Fruit fly (Drosophila melanogaster) whole organism, embryonic: Measurements from ENCODE around the gene InR.

Source experiments
- CG10431 ChIP-seq: fragments of 200-800 bp; sonication (Bioruptor generic); optimal IDR thresholded peaks from 3 replicates; lab custom pipeline; 2018; ENCODE audit warnings: missing biosample characterization, mild to moderate bottlenecking, missing genetic modification characterization
- CG11085 ChIP-seq: fragments of 200-800 bp; sonication (Bioruptor generic); IDR thresholded peaks from 2 replicates; pipeline ENCODE4 v1.3.6; 2022; ENCODE audit warnings: missing biosample characterization, missing genetic modification characterization
- CG11247 ChIP-seq: fragments of 200-800 bp; sonication (Bioruptor generic); IDR thresholded peaks from 2 replicates; pipeline ENCODE4 v1.3.6; 2022; ENCODE audit warnings: missing biosample characterization, missing genetic modification characterization
- CG12236 ChIP-seq: fragments of 200-800 bp; sonication (Bioruptor generic); optimal IDR thresholded peaks from 2 replicates; lab custom pipeline; 2016; ENCODE audit warnings: missing biosample characterization, missing genetic modification characterization
- CG13287 ChIP-seq: fragments of 200-800 bp; sonication (Bioruptor generic); IDR thresholded peaks from 2 replicates; pipeline ENCODE4 v1.3.6; 2022; ENCODE audit warnings: missing biosample characterization, missing genetic modification characterization; ENCODE audit not compliant: partially characterized antibody
- CG15479 ChIP-seq: fragments of 200-800 bp; sonication (Bioruptor generic); optimal IDR thresholded peaks from 3 replicates; lab custom pipeline; 2019; ENCODE audit warnings: missing biosample characterization, mild to moderate bottlenecking, missing genetic modification characterization, moderate library complexity
- CG1602 ChIP-seq: fragments of 200-800 bp; sonication (Bioruptor generic); optimal IDR thresholded peaks from 3 replicates; lab custom pipeline; 2016; ENCODE audit warnings: missing biosample characterization, missing genetic modification characterization
- CG17612 ChIP-seq: fragments of 200-800 bp; sonication (Bioruptor generic); IDR thresholded peaks from 2 replicates; pipeline ENCODE4 v1.3.6; 2022; ENCODE audit warnings: missing biosample characterization, missing genetic modification characterization
- CG1832 ChIP-seq: fragments of 200-800 bp; sonication (Bioruptor generic); optimal IDR thresholded peaks from 2 replicates; lab custom pipeline; 2017; ENCODE audit warnings: missing biosample characterization, mild to moderate bottlenecking, missing genetic modification characterization, inconsistent platforms
- CG2116 ChIP-seq: fragments of 200-800 bp; sonication (Bioruptor generic); optimal IDR thresholded peaks from 3 replicates; lab custom pipeline; 2018; ENCODE audit warnings: missing biosample characterization, mild to moderate bottlenecking, missing genetic modification characterization
- CG2202 ChIP-seq: fragments of 200-800 bp; sonication (Bioruptor generic); optimal IDR thresholded peaks from 2 replicates; lab custom pipeline; 2018; ENCODE audit warnings: missing biosample characterization, mild to moderate bottlenecking, missing genetic modification characterization
- CG30020 ChIP-seq: fragments of 200-800 bp; optimal IDR thresholded peaks from 2 replicates; lab custom pipeline; 2019; ENCODE audit warnings: missing biosample characterization, mild to moderate bottlenecking, missing genetic modification characterization, moderate library complexity
- CG31388 ChIP-seq: fragments of 200-800 bp; sonication (Bioruptor generic); optimal IDR thresholded peaks from 2 replicates; lab custom pipeline; 2016; ENCODE audit warnings: missing biosample characterization, missing genetic modification characterization
- CG32532 ChIP-seq: fragments of 200-800 bp; sonication (Bioruptor generic); IDR thresholded peaks from 2 replicates; pipeline ENCODE4 v1.3.6; 2022; ENCODE audit warnings: missing biosample characterization, missing genetic modification characterization
- CG34376 ChIP-seq: fragments of 200-800 bp; sonication (Bioruptor generic); optimal IDR thresholded peaks from 2 replicates; lab custom pipeline; 2018; ENCODE audit warnings: missing biosample characterization, mild to moderate bottlenecking, missing genetic modification characterization
- CG7372 ChIP-seq: fragments of 200-800 bp; sonication (Bioruptor generic); IDR thresholded peaks from 2 replicates; pipeline ENCODE4 v1.3.6; 2022; ENCODE audit warnings: missing biosample characterization, missing genetic modification characterization
- CG7928 ChIP-seq: fragments of 200-800 bp; sonication (Bioruptor generic); optimal IDR thresholded peaks from 2 replicates; lab custom pipeline; 2017; ENCODE audit warnings: missing biosample characterization, mild to moderate bottlenecking, missing genetic modification characterization
- CG8089 ChIP-seq: fragments of 200-800 bp; sonication (Bioruptor generic); optimal IDR thresholded peaks from 3 replicates; lab custom pipeline; 2016; ENCODE audit warnings: missing biosample characterization, missing genetic modification characterization
- Chrac-16 ChIP-seq: fragments of 200-800 bp; sonication (Bioruptor generic); optimal IDR thresholded peaks from 3 replicates; lab custom pipeline; 2016; ENCODE audit warnings: missing biosample characterization, missing genetic modification characterization
- CkIIα-i1 ChIP-seq: fragments of 200-800 bp; sonication (Bioruptor generic); IDR thresholded peaks from 2 replicates; pipeline ENCODE4 v1.3.6; 2022; ENCODE audit warnings: missing biosample characterization, missing genetic modification characterization
- D19B ChIP-seq: fragments of 200-800 bp; sonication (Bioruptor generic); optimal IDR thresholded peaks from 2 replicates; lab custom pipeline; 2017; ENCODE audit warnings: missing biosample characterization, mild to moderate bottlenecking, missing genetic modification characterization
- Dfd ChIP-seq, 2 experiments: fragments of >200 bp; optimal IDR thresholded peaks; 2 replicates each; lab custom pipeline; 2017; ENCODE audit warnings: missing biosample characterization in 2 of 2, missing genetic modification characterization in 2 of 2
- E2f2 ChIP-seq: fragments of 200-800 bp; sonication (Bioruptor generic); IDR thresholded peaks from 2 replicates; pipeline ENCODE4 v1.3.6; 2022; ENCODE audit warnings: missing biosample characterization, missing genetic modification characterization
- Fer3 ChIP-seq: fragments of 200-800 bp; sonication (Bioruptor generic); optimal IDR thresholded peaks from 2 replicates; lab custom pipeline; 2018; ENCODE audit warnings: missing biosample characterization, mild to moderate bottlenecking, missing genetic modification characterization, moderate library complexity
- Gsc ChIP-seq: fragments of 200-800 bp; sonication (Bioruptor generic); IDR thresholded peaks from 2 replicates; pipeline ENCODE4 v1.3.6; 2022; ENCODE audit warnings: missing biosample characterization, missing genetic modification characterization
- H2.0 ChIP-seq: fragments of 200-800 bp; sonication (Bioruptor generic); IDR thresholded peaks from 2 replicates; pipeline ENCODE4 v1.3.6; 2022; ENCODE audit warnings: missing biosample characterization, missing genetic modification characterization
- HmgZ ChIP-seq: fragments of 200-800 bp; sonication (Bioruptor generic); optimal IDR thresholded peaks from 2 replicates; lab custom pipeline; 2018; ENCODE audit warnings: missing biosample characterization, mild to moderate bottlenecking, missing genetic modification characterization
- Hr51 ChIP-seq, 2 experiments: fragments of 200-800 bp; sonication (Bioruptor generic); optimal IDR thresholded peaks; 2 replicates in 1 of 2; 3 replicates in 1 of 2; lab custom pipeline; 2016 to 2018; ENCODE audit warnings: missing biosample characterization in 2 of 2, missing genetic modification characterization in 2 of 2, mild to moderate bottlenecking in 1 of 2, moderate library complexity in 1 of 2
- MTF-1 ChIP-seq: fragments of 200-800 bp; sonication (Bioruptor generic); optimal IDR thresholded peaks from 2 replicates; lab custom pipeline; 2018; ENCODE audit warnings: missing biosample characterization, mild to moderate bottlenecking, missing genetic modification characterization, borderline replicate concordance
- NC2β ChIP-seq: fragments of 200-800 bp; sonication (Bioruptor generic); optimal IDR thresholded peaks from 2 replicates; lab custom pipeline; 2016; ENCODE audit warnings: missing biosample characterization, missing genetic modification characterization
- Stat92E ChIP-seq, 3 experiments: fragments of >200 bp in 2 of 3; fragments of 200-800 bp in 1 of 3; sonication (Bioruptor generic) in 1 of 3; optimal IDR thresholded peaks; 2 replicates each; lab custom pipeline; 2017 to 2019; ENCODE audit warnings: missing biosample characterization in 3 of 3, missing genetic modification characterization in 3 of 3, mild to moderate bottlenecking in 1 of 3, moderate library complexity in 1 of 3
- Xrp1 ChIP-seq: fragments of 200-800 bp; sonication (Bioruptor generic); IDR thresholded peaks from 2 replicates; pipeline ENCODE4 v1.3.6; 2022; ENCODE audit warnings: missing biosample characterization, missing genetic modification characterization
- abd-A ChIP-seq: fragments of 200-800 bp; sonication (Bioruptor generic); optimal IDR thresholded peaks from 3 replicates; lab custom pipeline; 2019; ENCODE audit warnings: missing biosample characterization, mild to moderate bottlenecking, missing genetic modification characterization, moderate library complexity
- ac ChIP-seq: fragments of 200-800 bp; sonication (Bioruptor generic); optimal IDR thresholded peaks from 3 replicates; lab custom pipeline; 2017; ENCODE audit warnings: missing biosample characterization, mild to moderate bottlenecking, missing genetic modification characterization
- bab2 ChIP-seq: fragments of 200-800 bp; sonication (Bioruptor generic); optimal IDR thresholded peaks from 2 replicates; lab custom pipeline; 2016; ENCODE audit warnings: missing biosample characterization, missing genetic modification characterization
- bcd ChIP-seq: fragments of 200-800 bp; sonication (Bioruptor generic); optimal IDR thresholded peaks from 2 replicates; lab custom pipeline; 2017; ENCODE audit warnings: missing biosample characterization, mild to moderate bottlenecking, missing genetic modification characterization
- br ChIP-seq: fragments of >200 bp; optimal IDR thresholded peaks from 2 replicates; lab custom pipeline; 2017
- cad ChIP-seq: fragments of >200 bp; optimal IDR thresholded peaks from 2 replicates; lab custom pipeline; 2017; ENCODE audit warnings: missing biosample characterization, missing genetic modification characterization
- caup ChIP-seq: fragments of 200-800 bp; sonication (Bioruptor generic); optimal IDR thresholded peaks from 3 replicates; lab custom pipeline; 2017; ENCODE audit warnings: missing biosample characterization, mild to moderate bottlenecking, missing genetic modification characterization, moderate library complexity; ENCODE audit not compliant: severe bottlenecking
- fd3F ChIP-seq: fragments of 200-800 bp; sonication (Bioruptor generic); optimal IDR thresholded peaks from 2 replicates; lab custom pipeline; 2018; ENCODE audit warnings: missing biosample characterization, mild to moderate bottlenecking, missing genetic modification characterization, moderate library complexity
- ftz-f1 ChIP-seq: fragments of 200-800 bp; sonication (Bioruptor generic); optimal IDR thresholded peaks from 2 replicates; lab custom pipeline; 2016; ENCODE audit warnings: missing biosample characterization, missing genetic modification characterization
- ham ChIP-seq: fragments of 200-800 bp; sonication (Bioruptor generic); IDR thresholded peaks from 2 replicates; pipeline ENCODE4 v1.3.6; 2022; ENCODE audit warnings: missing biosample characterization, missing genetic modification characterization
- luna ChIP-seq: fragments of 200-800 bp; sonication (Bioruptor generic); optimal IDR thresholded peaks from 2 replicates; lab custom pipeline; 2016; ENCODE audit warnings: missing biosample characterization, missing genetic modification characterization
- mld ChIP-seq: fragments of 200-800 bp; sonication (Bioruptor generic); IDR thresholded peaks from 3 replicates; pipeline ENCODE4 v1.3.6; 2022; ENCODE audit warnings: missing biosample characterization, missing genetic modification characterization; ENCODE audit not compliant: partially characterized antibody
- org-1 ChIP-seq: fragments of 200-800 bp; sonication (Bioruptor generic); optimal IDR thresholded peaks from 2 replicates; lab custom pipeline; 2017; ENCODE audit warnings: missing biosample characterization, missing genetic modification characterization
- pros ChIP-seq: fragments of 200-800 bp; sonication (Bioruptor generic); optimal IDR thresholded peaks from 3 replicates; lab custom pipeline; 2019; ENCODE audit warnings: missing biosample characterization, mild to moderate bottlenecking, missing genetic modification characterization, moderate library complexity
- run ChIP-seq: fragments of 200-800 bp; sonication (Bioruptor generic); optimal IDR thresholded peaks from 3 replicates; lab custom pipeline; 2018; ENCODE audit warnings: missing biosample characterization, mild to moderate bottlenecking, missing genetic modification characterization
- twi ChIP-seq: fragments of 200-800 bp; optimal IDR thresholded peaks from 2 replicates; lab custom pipeline; 2019; ENCODE audit warnings: missing biosample characterization, mild to moderate bottlenecking, missing genetic modification characterization, moderate library complexity
- tx ChIP-seq: fragments of 200-800 bp; sonication (Bioruptor generic); optimal IDR thresholded peaks from 2 replicates; lab custom pipeline; 2016; ENCODE audit warnings: missing biosample characterization, missing genetic modification characterization

Gene InR

DNA sequence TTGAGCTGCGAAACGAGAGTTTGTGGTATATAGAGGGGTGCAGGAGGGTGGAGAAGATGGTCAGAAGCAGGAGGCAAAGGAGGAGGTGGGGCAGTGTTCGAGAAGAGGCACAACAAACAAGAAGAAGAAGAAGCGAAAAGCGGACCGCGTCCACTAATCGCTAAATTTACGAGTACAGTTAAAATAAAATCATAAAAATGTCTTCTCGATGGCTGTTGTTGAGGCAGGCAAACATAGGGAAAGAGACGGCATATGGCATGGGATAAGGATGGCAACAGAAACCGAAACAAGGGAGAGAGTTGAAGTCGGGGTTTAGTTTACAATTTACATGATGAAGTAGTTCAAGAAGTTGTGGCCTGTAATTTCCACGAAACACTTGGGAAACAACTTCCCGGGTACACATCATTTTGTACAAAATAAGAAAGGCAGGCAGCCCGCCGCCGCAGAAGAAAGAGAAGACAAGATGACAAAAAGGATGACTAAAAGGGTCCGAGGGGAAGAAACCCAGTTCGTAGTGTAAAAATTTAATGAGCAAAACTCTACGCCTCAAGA is 7.4 kb downstream of the InR start (continued):
- TF ChIP-seq CG34376 (GFP tag; lab: Kevin White, UChicago) (no peak), CkIIα-i1 (GFP tag; lab: Robert Waterston, UW) (no peak), MTF-1 (GFP tag; lab: Kevin White, UChicago) (no peak), Hr51 (GFP tag; optimal IDR thresholded peaks at IDR 0.05; lab: Kevin White, UChicago) (no peak), ftz-f1 (GFP tag; lab: Kevin White, UChicago) (no peak), CG10431 (GFP tag; lab: Kevin White, UChicago) (peak; percentile 64), tx (GFP tag; lab: Kevin White, UChicago) (no peak), NC2β (GFP tag; lab: Kevin White, UChicago) (no peak), CG2202 (tag; lab: Kevin White, UChicago) (no peak), bcd (GFP tag; lab: Kevin White, UChicago) (no peak), Chrac-16 (GFP tag; lab: Kevin White, UChicago) (no peak), Stat92E (GFP tag; optimal IDR thresholded peaks at IDR 0.05; lab: Kevin White, UChicago) (peak in 1 of 3 experiments; percentile 19), bab2 (no peak), Fer3 (tag; lab: Kevin White, UChicago) (no peak), CG17612 (GFP tag; lab: Robert Waterston, UW) (no peak), CG32532 (GFP tag; lab: Robert Waterston, UW) (no peak), D19B (GFP tag; lab: Kevin White, UChicago) (no peak), caup (GFP tag; lab: Kevin White, UChicago) (no peak), org-1 (GFP tag; lab: Kevin White, UChicago) (no peak), CG1832 (GFP tag; lab: Kevin White, UChicago) (peak; percentile 54), br (lab: Kevin White, UChicago) (no peak), CG12236 (no peak), Gsc (no peak), CG11085 (GFP tag; lab: Robert Waterston, UW) (no peak), Dfd (GFP tag; optimal IDR thresholded peaks at IDR 0.05; lab: Kevin White, UChicago) (no peak), CG30020 (tag; lab: Kevin White, UChicago) (no peak), fd3F (no peak), CG7372 (GFP tag; lab: Robert Waterston, UW) (no peak), CG8089 (no peak), CG1602 (GFP tag; lab: Kevin White, UChicago) (no peak), ac (no peak), HmgZ (tag; lab: Kevin White, UChicago) (no peak), abd-A (tag; lab: Kevin White, UChicago) (peak; percentile 11), CG2116 (GFP tag; lab: Kevin White, UChicago) (no peak), twi (peak; percentile 55), luna (GFP tag; lab: Kevin White, UChicago) (no peak), CG15479 (GFP tag; lab: Kevin White, UChicago) (peak; percentile 46), CG31388 (GFP tag; lab: Kevin White, UChicago) (no peak), CG13287 (GFP tag; lab: Robert Waterston, UW) (no peak), ham (GFP tag; lab: Robert Waterston, UW) (no peak), CG7928 (GFP tag; lab: Kevin White, UChicago) (no peak), Xrp1 (GFP tag; lab: Robert Waterston, UW) (no peak), mld (GFP tag; lab: Robert Waterston, UW) (no peak), run (tag; lab: Kevin White, UChicago) (no peak), E2f2 (GFP tag; lab: Robert Waterston, UW) (no peak), pros (GFP tag; lab: Kevin White, UChicago) (peak; percentile 9), CG11247 (GFP tag; lab: Robert Waterston, UW) (no peak), cad (GFP tag; lab: Kevin White, UChicago) (peak; percentile 66), H2.0 (GFP tag; lab: Robert Waterston, UW) (no peak)
